Fruit fly (Drosophila melanogaster) whole organism, embryonic: ENCODE data around the gene Fer2.

ENCODE experiments used
- Adf1 ChIP-seq: fragments of 200-800 bp; sonication (Bioruptor generic); IDR thresholded peaks from 2 replicates; pipeline ENCODE4 v1.3.6; 2022; ENCODE audit warnings: missing biosample characterization, missing genetic modification characterization
- C15 ChIP-seq: fragments of 200-800 bp; sonication (Bioruptor generic); IDR thresholded peaks from 3 replicates; pipeline ENCODE4 v1.3.6; 2022; ENCODE audit warnings: missing biosample characterization, missing genetic modification characterization
- CG1024 ChIP-seq: fragments of 200-800 bp; sonication (Bioruptor generic); IDR thresholded peaks from 2 replicates; pipeline ENCODE4 v1.3.6; 2022; ENCODE audit warnings: missing biosample characterization, missing genetic modification characterization
- CG10431 ChIP-seq: fragments of 200-800 bp; sonication (Bioruptor generic); optimal IDR thresholded peaks from 3 replicates; lab custom pipeline; 2018; ENCODE audit warnings: missing biosample characterization, mild to moderate bottlenecking, missing genetic modification characterization
- CG14710 ChIP-seq: fragments of 200-800 bp; sonication (Bioruptor generic); optimal IDR thresholded peaks from 3 replicates; lab custom pipeline; 2019; ENCODE audit warnings: missing biosample characterization, mild to moderate bottlenecking, missing genetic modification characterization, moderate library complexity
- CG14965 ChIP-seq: fragments of 200-800 bp; sonication (Bioruptor generic); optimal IDR thresholded peaks from 2 replicates; lab custom pipeline; 2016; ENCODE audit warnings: missing biosample characterization, missing genetic modification characterization, borderline replicate concordance
- CG1529 ChIP-seq: fragments of 200-800 bp; sonication (Bioruptor generic); optimal IDR thresholded peaks from 3 replicates; lab custom pipeline; 2018; ENCODE audit warnings: missing biosample characterization, missing genetic modification characterization
- CG16863 ChIP-seq: fragments of 200-800 bp; sonication (Bioruptor generic); optimal IDR thresholded peaks from 3 replicates; lab custom pipeline; 2016; ENCODE audit warnings: missing biosample characterization, missing genetic modification characterization
- CG17328 ChIP-seq: fragments of 200-800 bp; sonication (Bioruptor generic); IDR thresholded peaks from 2 replicates; pipeline ENCODE4 v1.3.6; 2022; ENCODE audit warnings: missing biosample characterization, missing genetic modification characterization
- CG18619 ChIP-seq: fragments of 200-800 bp; sonication (Bioruptor generic); optimal IDR thresholded peaks from 3 replicates; lab custom pipeline; 2017; ENCODE audit warnings: missing biosample characterization, mild to moderate bottlenecking, missing genetic modification characterization
- CG2875 ChIP-seq: fragments of 200-800 bp; sonication (Bioruptor generic); optimal IDR thresholded peaks from 2 replicates; lab custom pipeline; 2017; ENCODE audit warnings: missing biosample characterization, mild to moderate bottlenecking, missing genetic modification characterization, missing genetic modification reagents
- CG3163 ChIP-seq: fragments of 200-800 bp; sonication (Bioruptor generic); optimal IDR thresholded peaks from 3 replicates; lab custom pipeline; 2016; ENCODE audit warnings: missing biosample characterization, missing genetic modification characterization
- CG32532 ChIP-seq: fragments of 200-800 bp; sonication (Bioruptor generic); IDR thresholded peaks from 2 replicates; pipeline ENCODE4 v1.3.6; 2022; ENCODE audit warnings: missing biosample characterization, missing genetic modification characterization
- CG33557 ChIP-seq: fragments of 200-800 bp; sonication (Bioruptor generic); optimal IDR thresholded peaks from 2 replicates; lab custom pipeline; 2019; ENCODE audit warnings: missing biosample characterization, mild to moderate bottlenecking, missing genetic modification characterization, moderate library complexity
- CG4328 ChIP-seq: fragments of 200-800 bp; sonication (Bioruptor generic); optimal IDR thresholded peaks from 3 replicates; lab custom pipeline; 2017; ENCODE audit warnings: missing biosample characterization, missing genetic modification reagents, missing genetic modification characterization
- CG4617 ChIP-seq: fragments of 200-800 bp; sonication (Bioruptor generic); optimal IDR thresholded peaks from 3 replicates; lab custom pipeline; 2016; ENCODE audit warnings: missing biosample characterization, missing genetic modification characterization, borderline replicate concordance
- CG6854 ChIP-seq: fragments of 200-800 bp; sonication (Bioruptor generic); optimal IDR thresholded peaks from 3 replicates; lab custom pipeline; 2017; ENCODE audit warnings: missing biosample characterization, mild to moderate bottlenecking, missing genetic modification characterization
- CG7357 ChIP-seq: fragments of 200-800 bp; sonication (Bioruptor generic); IDR thresholded peaks from 3 replicates; pipeline ENCODE4 v1.3.6; 2022; ENCODE audit warnings: missing biosample characterization, missing genetic modification characterization
- CG7745 ChIP-seq: fragments of 200-800 bp; sonication (Bioruptor generic); optimal IDR thresholded peaks from 2 replicates; lab custom pipeline; 2018; ENCODE audit warnings: missing biosample characterization, mild to moderate bottlenecking, missing genetic modification characterization, moderate library complexity
- CG9609 ChIP-seq: fragments of 200-800 bp; sonication (Bioruptor generic); optimal IDR thresholded peaks from 3 replicates; lab custom pipeline; 2016; ENCODE audit warnings: missing biosample characterization, missing genetic modification characterization
- Dad ChIP-seq: fragments of 200-800 bp; sonication (Bioruptor generic); optimal IDR thresholded peaks from 3 replicates; lab custom pipeline; 2016; ENCODE audit warnings: missing biosample characterization, missing genetic modification characterization
- Gug ChIP-seq: fragments of 200-800 bp; sonication (Bioruptor generic); IDR thresholded peaks from 4 replicates; pipeline ENCODE4 v1.3.6; 2022; ENCODE audit warnings: missing biosample characterization, missing genetic modification characterization
- Hey ChIP-seq: fragments of 200-800 bp; sonication (Bioruptor generic); optimal IDR thresholded peaks from 3 replicates; lab custom pipeline; 2018; ENCODE audit warnings: missing biosample characterization, mild to moderate bottlenecking, missing genetic modification characterization
- Lhr ChIP-seq: fragments of 200-800 bp; sonication (Bioruptor generic); optimal IDR thresholded peaks from 3 replicates; lab custom pipeline; 2017; ENCODE audit warnings: mild to moderate bottlenecking, missing biosample characterization, missing genetic modification reagents, missing genetic modification characterization
- Med ChIP-seq: fragments of 200-800 bp; sonication (Bioruptor generic); peaks from one replicate; lab custom pipeline; 2016; ENCODE audit warnings: missing biosample characterization, missing genetic modification characterization, mild to moderate bottlenecking, inconsistent platforms, moderate library complexity
- Nf-YA ChIP-seq: fragments of 200-800 bp; sonication (Bioruptor generic); IDR thresholded peaks from 2 replicates; pipeline ENCODE4 v1.3.6; 2022; ENCODE audit warnings: missing biosample characterization, missing genetic modification characterization
- PHDP ChIP-seq: fragments of 200-800 bp; sonication (Bioruptor generic); optimal IDR thresholded peaks from 3 replicates; lab custom pipeline; 2018; ENCODE audit warnings: missing biosample characterization, mild to moderate bottlenecking, missing genetic modification characterization, moderate library complexity
- Poxn ChIP-seq: fragments of 200-800 bp; sonication (Bioruptor generic); IDR thresholded peaks from 2 replicates; pipeline ENCODE4 v1.3.6; 2022; ENCODE audit warnings: missing biosample characterization, missing genetic modification characterization
- Sin3A ChIP-seq: fragments of >200 bp; optimal IDR thresholded peaks from 2 replicates; lab custom pipeline; 2018
- TFAM ChIP-seq: fragments of 200-800 bp; sonication (Bioruptor generic); optimal IDR thresholded peaks from 2 replicates; lab custom pipeline; 2017; ENCODE audit warnings: missing biosample characterization, missing genetic modification characterization, inconsistent platforms
- Tbp ChIP-seq: fragments of >200 bp; optimal IDR thresholded peaks from 2 replicates; lab custom pipeline; 2018; ENCODE audit warnings: missing biosample characterization, missing genetic modification characterization
- aop ChIP-seq: fragments of 200-800 bp; sonication (Bioruptor generic); IDR thresholded peaks from 2 replicates; pipeline ENCODE4 v1.3.6; 2022; ENCODE audit warnings: missing biosample characterization, missing genetic modification characterization
- ase ChIP-seq: fragments of 200-800 bp; sonication (Bioruptor generic); IDR thresholded peaks from 3 replicates; pipeline ENCODE4 v1.3.6; 2022; ENCODE audit warnings: missing biosample characterization, missing genetic modification characterization
- caup ChIP-seq: fragments of 200-800 bp; sonication (Bioruptor generic); optimal IDR thresholded peaks from 3 replicates; lab custom pipeline; 2017; ENCODE audit warnings: missing biosample characterization, mild to moderate bottlenecking, missing genetic modification characterization, moderate library complexity; ENCODE audit not compliant: severe bottlenecking
- crc ChIP-seq: fragments of 200-800 bp; sonication (Bioruptor generic); optimal IDR thresholded peaks from 2 replicates; lab custom pipeline; 2016; ENCODE audit warnings: missing biosample characterization, missing genetic modification characterization
- dm ChIP-seq: fragments of 200-800 bp; sonication (Bioruptor generic); optimal IDR thresholded peaks from 3 replicates; lab custom pipeline; 2016; ENCODE audit warnings: missing biosample characterization, missing genetic modification characterization
- fd64A ChIP-seq: fragments of 200-800 bp; sonication (Bioruptor generic); optimal IDR thresholded peaks from 3 replicates; lab custom pipeline; 2018; ENCODE audit warnings: missing biosample characterization, mild to moderate bottlenecking, missing genetic modification characterization
- fd96Cb ChIP-seq: fragments of 200-800 bp; sonication (Bioruptor generic); optimal IDR thresholded peaks from 2 replicates; lab custom pipeline; 2018; ENCODE audit warnings: missing biosample characterization, mild to moderate bottlenecking, missing genetic modification characterization, moderate library complexity
- hb ChIP-seq: fragments of 200-800 bp; sonication (Bioruptor generic); IDR thresholded peaks from 3 replicates; pipeline ENCODE4 v1.3.6; 2022; ENCODE audit warnings: missing biosample characterization, missing genetic modification characterization; ENCODE audit not compliant: partially characterized antibody
- jing ChIP-seq: fragments of 200-800 bp; sonication (Bioruptor generic); optimal IDR thresholded peaks from 2 replicates; lab custom pipeline; 2018; ENCODE audit warnings: missing biosample characterization, mild to moderate bottlenecking, missing genetic modification characterization
- lbe ChIP-seq: fragments of 200-800 bp; sonication (Bioruptor generic); optimal IDR thresholded peaks from 2 replicates; lab custom pipeline; 2016; ENCODE audit warnings: missing biosample characterization, mild to moderate bottlenecking, missing genetic modification characterization
- org-1 ChIP-seq: fragments of 200-800 bp; sonication (Bioruptor generic); optimal IDR thresholded peaks from 2 replicates; lab custom pipeline; 2017; ENCODE audit warnings: missing biosample characterization, missing genetic modification characterization
- pum ChIP-seq: fragments of 200-800 bp; sonication (Bioruptor generic); optimal IDR thresholded peaks from 2 replicates; lab custom pipeline; 2016; ENCODE audit warnings: missing biosample characterization, missing genetic modification characterization
- salm ChIP-seq: fragments of 200-800 bp; sonication (Bioruptor generic); optimal IDR thresholded peaks from 2 replicates; lab custom pipeline; 2018; ENCODE audit warnings: missing biosample characterization, mild to moderate bottlenecking, missing genetic modification characterization
- sim ChIP-seq: fragments of 200-800 bp; sonication (Bioruptor generic); IDR thresholded peaks from 2 replicates; pipeline ENCODE4 v1.3.6; 2022; ENCODE audit warnings: missing biosample characterization, missing genetic modification characterization
- sr ChIP-seq: fragments of 200-800 bp; sonication (Bioruptor generic); IDR thresholded peaks from 3 replicates; pipeline ENCODE4 v1.3.6; 2022; ENCODE audit warnings: missing biosample characterization, missing genetic modification characterization
- trh ChIP-seq: fragments of 200-800 bp; sonication (Bioruptor generic); optimal IDR thresholded peaks from 2 replicates; lab custom pipeline; 2016; ENCODE audit warnings: missing biosample characterization, missing genetic modification characterization
- unc-4 ChIP-seq: fragments of 200-800 bp; sonication (Bioruptor generic); IDR thresholded peaks from 2 replicates; pipeline ENCODE4 v1.3.6; 2022; ENCODE audit warnings: missing biosample characterization, missing genetic modification characterization; ENCODE audit not compliant: partially characterized antibody
- zfh2 ChIP-seq: fragments of 200-800 bp; sonication (Bioruptor generic); optimal IDR thresholded peaks from 2 replicates; lab custom pipeline; 2016; ENCODE audit warnings: missing biosample characterization, missing genetic modification characterization

The Fer2 gene

dm6 chr3R:16168088-16168487, 17.0 kb upstream of the Fer2 start (continued):
- TF ChIP-seq hb (GFP tag; lab: Robert Waterston, UW) = no peak
- no peak for TF ChIP-seq CG9609 (GFP tag; lab: Kevin White, UChicago)
- TF ChIP-seq CG4328 (GFP tag; lab: Kevin White, UChicago) = peak; percentile 5
- TF ChIP-seq CG4617 (GFP tag; lab: Kevin White, UChicago) = no peak
- TF ChIP-seq C15 (GFP tag; lab: Robert Waterston, UW) = no peak
- no peak for TF ChIP-seq CG10431 (GFP tag; lab: Kevin White, UChicago)
- no peak for TF ChIP-seq jing (GFP tag; lab: Kevin White, UChicago)
- TF ChIP-seq zfh2 (GFP tag; lab: Kevin White, UChicago) = no peak
- no peak for TF ChIP-seq pum (GFP tag; lab: Kevin White, UChicago)
- no peak for TF ChIP-seq lbe (GFP tag; lab: Kevin White, UChicago)
- TF ChIP-seq CG7745 (tag; lab: Kevin White, UChicago) = no peak
- no peak for TF ChIP-seq Lhr (GFP tag; lab: Kevin White, UChicago)
- TF ChIP-seq CG17328 (GFP tag; lab: Robert Waterston, UW) = no peak
- no peak for TF ChIP-seq Tbp (GFP tag; lab: Kevin White, UChicago)
- no peak for TF ChIP-seq salm (tag; lab: Kevin White, UChicago)
- TF ChIP-seq CG14710 = no peak
- no peak for TF ChIP-seq CG18619 (GFP tag; lab: Kevin White, UChicago)
- peak; percentile 66 for TF ChIP-seq Med
- TF ChIP-seq sr (GFP tag; lab: Robert Waterston, UW) = 0 out of 3 replicates have a peak, but pooled peaks have one; percentile 14
- no peak for TF ChIP-seq Nf-YA (GFP tag; lab: Robert Waterston, UW)
- peak; percentile 34 for TF ChIP-seq caup (GFP tag; lab: Kevin White, UChicago)
- no peak for TF ChIP-seq Hey (tag; lab: Kevin White, UChicago)
- TF ChIP-seq, all 482 proteins: peak for 17

dm6 chr3R:16157564-16158242, 6.6 kb upstream of the Fer2 start:
- TF ChIP-seq CG6854 (GFP tag; lab: Kevin White, UChicago) (no peak), unc-4 (GFP tag; lab: Robert Waterston, UW) (0 out of 2 replicates have a peak, but pooled peaks have one; percentile 33), CG32532 (peak; percentile 39; the same call in 1 of the 2 replicates), Dad (peak; percentile 14), CG2875 (GFP tag; lab: Kevin White, UChicago) (no peak), fd96Cb (tag; lab: Kevin White, UChicago) (peak; percentile 30), CG1529 (GFP tag; lab: Kevin White, UChicago) (no peak), PHDP (tag; lab: Kevin White, UChicago) (peak; percentile 43), Adf1 (GFP tag; lab: Robert Waterston, UW) (peak; percentile 98), trh (no peak), ase (GFP tag; lab: Robert Waterston, UW) (no peak), dm (no peak), org-1 (peak; percentile 40), Gug (no peak), TFAM (GFP tag; lab: Kevin White, UChicago) (no peak), Sin3A (lab: Kevin White, UChicago) (no peak), sim (GFP tag; lab: Robert Waterston, UW) (no peak), fd64A (no peak), CG14710 (no peak), aop (no peak), Poxn (GFP tag; lab: Robert Waterston, UW) (0 out of 2 replicates have a peak, but pooled peaks have one; percentile 5), CG3163 (GFP tag; lab: Kevin White, UChicago) (peak; percentile 98), CG14965 (no peak), CG16863 (no peak), CG33557 (GFP tag; lab: Kevin White, UChicago) (no peak), CG7357 (GFP tag; lab: Robert Waterston, UW) (no peak), CG1024 (GFP tag; lab: Robert Waterston, UW) (no peak), crc (no peak)
